Worm (Caenorhabditis elegans) whole organism, young adult: ENCODE results near the gene col-104.
A peak's percentile ranks its signal among the peaks of the same experiment; 100 is the strongest.

Experiments used
- C06A6.2 ChIP-seq: fragments of 200-800 bp; sonication (Bioruptor generic); conservative IDR thresholded peaks from 2 replicates; pipeline ENCODE4 v1.3.6; 2022; ENCODE audit warnings: missing genetic modification characterization, missing compliant biosample characterization
- D2030.7 ChIP-seq: fragments of 200-800 bp; sonication (Bioruptor generic); IDR thresholded peaks from 2 replicates; pipeline ENCODE4 v1.3.6; 2022; ENCODE audit warnings: missing genetic modification reagents, missing genetic modification characterization, missing compliant biosample characterization
- F22D6.2 ChIP-seq: sonication (generic microtip); optimal IDR thresholded peaks from 2 replicates; lab custom pipeline; 2016; ENCODE audit warnings: mild to moderate bottlenecking, missing genetic modification characterization, missing compliant biosample characterization
- F33H1.4 ChIP-seq: fragments of 200-800 bp; sonication (Bioruptor generic); IDR thresholded peaks from 2 replicates; pipeline ENCODE4 v1.3.6; 2022; ENCODE audit warnings: missing genetic modification reagents, missing genetic modification characterization, missing compliant biosample characterization
- F55B11.4 ChIP-seq: sonication (generic microtip); optimal IDR thresholded peaks from 2 replicates; lab custom pipeline; 2016; ENCODE audit warnings: missing compliant biosample characterization, missing genetic modification characterization, borderline replicate concordance; ENCODE audit not compliant: insufficient read depth
- K11D2.4 ChIP-seq: fragments of 200-800 bp; sonication (Bioruptor generic); IDR thresholded peaks from 2 replicates; pipeline ENCODE4 v1.3.6; 2022; ENCODE audit warnings: missing genetic modification reagents, missing genetic modification characterization, missing compliant biosample characterization
- T07F8.4 ChIP-seq: sonication (generic microtip); optimal IDR thresholded peaks from 2 replicates; lab custom pipeline; 2016; ENCODE audit warnings: mild to moderate bottlenecking, missing genetic modification characterization, moderate library complexity, missing compliant biosample characterization
- Y56A3A.18 ChIP-seq: fragments of 200-800 bp; sonication (Bioruptor generic); IDR thresholded peaks from 2 replicates; pipeline ENCODE4 v1.3.6; 2022; ENCODE audit warnings: missing genetic modification reagents, missing genetic modification characterization, missing compliant biosample characterization
- Y95B8A.8 ChIP-seq: fragments of 200-800 bp; sonication (Bioruptor generic); IDR thresholded peaks from 2 replicates; pipeline ENCODE4 v1.3.6; 2022; ENCODE audit warnings: missing genetic modification reagents, missing genetic modification characterization, missing compliant biosample characterization
- ZK185.1 ChIP-seq: sonication (generic microtip); optimal IDR thresholded peaks from 2 replicates; lab custom pipeline; 2016; ENCODE audit warnings: mild to moderate bottlenecking, missing genetic modification characterization, missing compliant biosample characterization; ENCODE audit not compliant: poor library complexity, severe bottlenecking
- athp-1 ChIP-seq: sonication (generic microtip); optimal IDR thresholded peaks from 2 replicates; lab custom pipeline; 2017; ENCODE audit warnings: mild to moderate bottlenecking, missing genetic modification characterization, missing compliant biosample characterization
- attf-3 ChIP-seq: fragments of 200-800 bp; sonication (Bioruptor generic); conservative IDR thresholded peaks from 2 replicates; pipeline ENCODE4 v1.3.6; 2022; ENCODE audit warnings: missing genetic modification reagents, missing genetic modification characterization, missing compliant biosample characterization
- attf-6 ChIP-seq: fragments of 200-800 bp; sonication (Bioruptor generic); IDR thresholded peaks from 2 replicates; pipeline ENCODE4 v1.3.6; 2022; ENCODE audit warnings: missing genetic modification reagents, missing genetic modification characterization, missing compliant biosample characterization
- cebp-1 ChIP-seq, 2 experiments: fragments of 200-800 bp in 1 of 2; sonication (Bioruptor generic) in 1 of 2; sonication (generic microtip) in 1 of 2; IDR thresholded peaks in 1 of 2; optimal IDR thresholded peaks in 1 of 2; 2 replicates each; pipeline versions ENCODE4 v1.3.6 to Lab custom; 2017 to 2022; ENCODE audit warnings: missing compliant biosample characterization in 2 of 2, missing genetic modification characterization in 2 of 2, mild to moderate bottlenecking in 1 of 2, missing genetic modification reagents in 1 of 2, moderate library complexity in 1 of 2
- cebp-2 ChIP-seq: fragments of 200-800 bp; sonication (Bioruptor generic); IDR thresholded peaks from 2 replicates; pipeline ENCODE4 v1.3.6; 2022; ENCODE audit warnings: missing genetic modification characterization, missing compliant biosample characterization
- ceh-100 ChIP-seq: fragments of 200-800 bp; sonication (Bioruptor generic); IDR thresholded peaks from 2 replicates; pipeline ENCODE4 v1.3.6; 2022; ENCODE audit warnings: missing genetic modification reagents, missing genetic modification characterization, missing compliant biosample characterization
- chd-7 ChIP-seq: sonication (generic microtip); optimal IDR thresholded peaks from 2 replicates; lab custom pipeline; 2016; ENCODE audit warnings: mild to moderate bottlenecking, missing genetic modification characterization, moderate library complexity, missing compliant biosample characterization
- dox-1 ChIP-seq: fragments of 200-800 bp; sonication (Bioruptor generic); IDR thresholded peaks from 2 replicates; pipeline ENCODE4 v1.3.6; 2022; ENCODE audit warnings: missing genetic modification reagents, missing genetic modification characterization, missing compliant biosample characterization
- dpff-1 ChIP-seq: sonication (generic microtip); optimal IDR thresholded peaks from 2 replicates; lab custom pipeline; 2017; ENCODE audit warnings: mild to moderate bottlenecking, missing genetic modification characterization, missing compliant biosample characterization
- egl-44 ChIP-seq: fragments of 200-800 bp; sonication (Bioruptor generic); IDR thresholded peaks from 2 replicates; pipeline ENCODE4 v1.3.6; 2022; ENCODE audit warnings: missing genetic modification reagents, missing genetic modification characterization, missing compliant biosample characterization
- egrh-3 ChIP-seq: fragments of 200-800 bp; sonication (Bioruptor generic); IDR thresholded peaks from 2 replicates; pipeline ENCODE4 v1.3.6; 2022; ENCODE audit warnings: missing genetic modification reagents, missing genetic modification characterization, missing compliant biosample characterization
- gei-17 ChIP-seq: fragments of 200-800 bp; sonication (Bioruptor generic); optimal IDR thresholded peaks from 2 replicates; lab custom pipeline; 2018; ENCODE audit warnings: mild to moderate bottlenecking, missing genetic modification characterization, missing compliant biosample characterization
- him-1 ChIP-seq: sonication (generic microtip); optimal IDR thresholded peaks from 2 replicates; lab custom pipeline; 2016; ENCODE audit warnings: missing genotype, missing genetic modification reagents, missing genetic modification characterization, missing compliant biosample characterization
- hlh-12 ChIP-seq: sonication (generic microtip); optimal IDR thresholded peaks from 2 replicates; lab custom pipeline; 2016; ENCODE audit warnings: missing genetic modification characterization, missing compliant biosample characterization
- hmg-1.2 ChIP-seq: fragments of 200-800 bp; sonication (Bioruptor generic); IDR thresholded peaks from 2 replicates; pipeline ENCODE4 v1.3.6; 2022; ENCODE audit warnings: missing genetic modification reagents, missing genetic modification characterization, missing compliant biosample characterization
- hsf-1 ChIP-seq: fragments of 200-800 bp; sonication (Bioruptor generic); IDR thresholded peaks from 2 replicates; pipeline ENCODE4 v1.3.6; 2022; ENCODE audit warnings: missing genetic modification reagents, missing genetic modification characterization, missing compliant biosample characterization
- let-526 ChIP-seq: fragments of 200-800 bp; sonication (Bioruptor generic); IDR thresholded peaks from 2 replicates; pipeline ENCODE4 v1.3.6; 2022; ENCODE audit warnings: missing genetic modification reagents, missing genetic modification characterization, missing compliant biosample characterization
- lin-40 ChIP-seq: sonication (generic microtip); optimal IDR thresholded peaks from 2 replicates; lab custom pipeline; 2016; ENCODE audit warnings: missing genetic modification characterization, mild to moderate bottlenecking, missing compliant biosample characterization, missing genotype, missing genetic modification reagents
- lin-54 ChIP-seq: fragments of 200-800 bp; sonication (Bioruptor generic); optimal IDR thresholded peaks from 2 replicates; lab custom pipeline; 2018; ENCODE audit warnings: mild to moderate bottlenecking, missing genetic modification characterization, missing compliant biosample characterization
- madf-10 ChIP-seq: sonication (generic microtip); optimal IDR thresholded peaks from 2 replicates; lab custom pipeline; 2016; ENCODE audit warnings: mild to moderate bottlenecking, missing genetic modification characterization, missing compliant biosample characterization
- madf-3 ChIP-seq: fragments of 200-800 bp; sonication (Bioruptor generic); IDR thresholded peaks from 2 replicates; pipeline ENCODE4 v1.3.6; 2022; ENCODE audit warnings: missing genetic modification reagents, missing genetic modification characterization, missing compliant biosample characterization
- madf-6 ChIP-seq: fragments of 200-800 bp; sonication (Bioruptor generic); IDR thresholded peaks from 2 replicates; pipeline ENCODE4 v1.3.6; 2022; ENCODE audit warnings: missing genetic modification reagents, missing genetic modification characterization, missing compliant biosample characterization
- mcd-1 ChIP-seq: fragments of 200-800 bp; sonication (Bioruptor generic); IDR thresholded peaks from 2 replicates; pipeline ENCODE4 v1.3.6; 2022; ENCODE audit warnings: missing genetic modification reagents, missing genetic modification characterization, missing compliant biosample characterization
- nfya-1 ChIP-seq: sonication (generic microtip); optimal IDR thresholded peaks from 2 replicates; lab custom pipeline; 2017; ENCODE audit warnings: antibody characterized with exemption, missing compliant biosample characterization, missing genetic modification characterization, borderline replicate concordance; ENCODE audit not compliant: insufficient read depth
- nfyb-1 ChIP-seq: fragments of 200-800 bp; sonication (Bioruptor generic); IDR thresholded peaks from 2 replicates; pipeline ENCODE4 v1.3.6; 2022; ENCODE audit warnings: missing genetic modification reagents, missing genetic modification characterization, missing compliant biosample characterization
- nhr-120 ChIP-seq: fragments of 200-800 bp; sonication (Bioruptor generic); IDR thresholded peaks from 2 replicates; pipeline ENCODE4 v1.3.6; 2022; ENCODE audit warnings: missing genetic modification characterization, missing compliant biosample characterization
- nhr-80 ChIP-seq: sonication (generic microtip); optimal IDR thresholded peaks from 2 replicates; lab custom pipeline; 2016; ENCODE audit warnings: missing genetic modification characterization, missing compliant biosample characterization
- nhr-90 ChIP-seq: sonication (generic microtip); optimal IDR thresholded peaks from 2 replicates; lab custom pipeline; 2016; ENCODE audit warnings: missing genotype, mild to moderate bottlenecking, missing genetic modification characterization, missing compliant biosample characterization
- rpc-1 ChIP-seq, 2 experiments: fragments of 150-350 bp in 1 of 2; sonication (generic microtip) in 1 of 2; optimal IDR thresholded peaks; 2 replicates each; lab custom pipeline; 2014 to 2018; ENCODE audit warnings: missing biosample characterization in 1 of 2, missing genetic modification characterization in 1 of 2, missing genetic modification reagents in 1 of 2, missing genotype in 1 of 2
- snpc-3.4 ChIP-seq: sonication (generic microtip); optimal IDR thresholded peaks from 2 replicates; lab custom pipeline; 2017; ENCODE audit warnings: missing genetic modification characterization, mild to moderate bottlenecking, missing compliant biosample characterization, antibody characterized with exemption, moderate library complexity, missing genotype, missing genetic modification reagents
- somi-1 ChIP-seq: fragments of 200-800 bp; sonication (Bioruptor generic); optimal IDR thresholded peaks from 2 replicates; lab custom pipeline; 2018; ENCODE audit warnings: mild to moderate bottlenecking, missing genetic modification characterization, missing compliant biosample characterization
- zfh-2 ChIP-seq: fragments of 200-800 bp; sonication (Bioruptor generic); conservative IDR thresholded peaks from 2 replicates; pipeline ENCODE4 v1.3.6; 2022; ENCODE audit warnings: missing genetic modification reagents, missing genetic modification characterization, missing compliant biosample characterization
- zim-3 ChIP-seq: sonication (generic microtip); optimal IDR thresholded peaks from 2 replicates; lab custom pipeline; 2017; ENCODE audit warnings: mild to moderate bottlenecking, missing genetic modification characterization, moderate library complexity, missing compliant biosample characterization
- ztf-18 ChIP-seq: sonication (generic microtip); optimal IDR thresholded peaks from 2 replicates; lab custom pipeline; 2016; ENCODE audit warnings: missing genotype, mild to moderate bottlenecking, missing genetic modification characterization, missing compliant biosample characterization
- ztf-25 ChIP-seq: fragments of 200-800 bp; sonication (Bioruptor generic); IDR thresholded peaks from 2 replicates; pipeline ENCODE4 v1.3.6; 2022; ENCODE audit warnings: missing genetic modification reagents, missing genetic modification characterization, missing compliant biosample characterization
- ztf-3 ChIP-seq: fragments of 200-800 bp; sonication (Bioruptor generic); optimal IDR thresholded peaks from 2 replicates; lab custom pipeline; 2018; ENCODE audit warnings: mild to moderate bottlenecking, missing genetic modification characterization, missing compliant biosample characterization

The col-104 gene

DNA sequence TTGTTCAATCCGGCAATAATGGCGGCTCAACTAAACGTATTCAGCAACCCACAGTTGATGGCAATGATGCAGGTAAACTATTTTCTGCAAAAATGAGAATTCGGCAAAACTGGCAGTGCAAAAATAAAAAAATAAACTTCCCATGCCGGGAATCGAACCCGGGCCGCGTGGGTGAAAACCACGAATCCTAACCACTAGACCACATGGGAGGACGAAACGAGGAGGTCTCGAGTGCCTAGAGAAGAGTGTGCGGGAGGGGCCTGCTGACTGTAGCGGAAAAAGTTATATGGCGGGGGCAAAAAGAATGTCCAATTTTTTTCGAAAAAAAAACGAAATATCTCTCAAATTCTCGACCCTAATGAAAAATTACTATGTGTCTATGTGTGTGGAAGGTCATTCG lies 33.0 kb upstream of the col-104 start (continued):
- TF ChIP-seq nhr-90 (tag; lab: Kevin White, UChicago) (peak; percentile 69), rpc-1 (optimal IDR thresholded peaks at IDR 0.05; lab: Kevin White, UChicago) (peak; percentile 59), rpc-1 (tag; optimal IDR thresholded peaks at IDR 0.05; lab: Kevin White, UChicago) (peak; percentile 75), ztf-18 (tag; lab: Kevin White, UChicago) (peak; percentile 29), Y56A3A.18 (GFP tag; lab: Robert Waterston, UW) (0 out of 2 replicates have a peak, but pooled peaks have one; percentile 58), ceh-100 (GFP tag; lab: Robert Waterston, UW) (peak; percentile 43; the same call in 1 of the 2 replicates), dox-1 (GFP tag; lab: Robert Waterston, UW) (peak; percentile 66), nhr-120 (GFP tag; lab: Robert Waterston, UW) (no peak), F22D6.2 (no peak), mcd-1 (GFP tag; lab: Robert Waterston, UW) (peak; percentile 62), ztf-3 (GFP tag; lab: Kevin White, UChicago) (no peak), hsf-1 (GFP tag; lab: Robert Waterston, UW) (0 out of 2 replicates have a peak, but pooled peaks have one; percentile 14), D2030.7 (GFP tag; lab: Robert Waterston, UW) (peak; percentile 30; the same call in 1 of the 2 replicates), lin-54 (peak; percentile 18), ZK185.1 (tag; lab: Kevin White, UChicago) (peak; percentile 65), lin-40 (tag; lab: Kevin White, UChicago) (peak; percentile 46), Y95B8A.8 (peak; percentile 54; the same call in 1 of the 2 replicates), cebp-1 (GFP tag; IDR thresholded peaks at IDR 0.05; lab: Robert Waterston, UW) (no peak), cebp-1 (tag; optimal IDR thresholded peaks at IDR 0.05; lab: Kevin White, UChicago) (peak; percentile 56), ztf-25 (GFP tag; lab: Robert Waterston, UW) (peak; percentile 95), him-1 (peak; percentile 21), nfya-1 (tag; lab: Kevin White, UChicago) (no peak), K11D2.4 (GFP tag; lab: Robert Waterston, UW) (peak; percentile 46; the same call in 1 of the 2 replicates), hmg-1.2 (GFP tag; lab: Robert Waterston, UW) (peak; percentile 74), zim-3 (tag; lab: Kevin White, UChicago) (peak; percentile 67), nhr-80 (tag; lab: Kevin White, UChicago) (peak; percentile 18), madf-6 (GFP tag; lab: Robert Waterston, UW) (peak; percentile 33; the same call in 1 of the 2 replicates), hlh-12 (tag; lab: Kevin White, UChicago) (peak; percentile 7), let-526 (GFP tag; lab: Robert Waterston, UW) (0 out of 2 replicates have a peak, but pooled peaks have one; percentile 62), madf-10 (tag; lab: Kevin White, UChicago) (peak; percentile 20), F33H1.4 (GFP tag; lab: Robert Waterston, UW) (no peak), egl-44 (GFP tag; lab: Robert Waterston, UW) (0 out of 2 replicates have a peak, but pooled peaks have one; percentile 49), cebp-2 (GFP tag; lab: Robert Waterston, UW) (0 out of 2 replicates have a peak, but pooled peaks have one; percentile 32), chd-7 (tag; lab: Kevin White, UChicago) (peak; percentile 2), athp-1 (peak; percentile 22), somi-1 (GFP tag; lab: Kevin White, UChicago) (peak; percentile 45), gei-17 (GFP tag; lab: Kevin White, UChicago) (no peak), attf-6 (GFP tag; lab: Robert Waterston, UW) (no peak), zfh-2 (GFP tag; lab: Robert Waterston, UW) (peak; percentile 26; the same call in 1 of the 2 replicates), snpc-3.4 (peak; percentile 19), egrh-3 (peak; percentile 47), attf-3 (0 out of 2 replicates have a peak, but pooled peaks have one; percentile 31), madf-3 (GFP tag; lab: Robert Waterston, UW) (0 out of 2 replicates have a peak, but pooled peaks have one; percentile 47), C06A6.2 (GFP tag; lab: Robert Waterston, UW) (0 out of 2 replicates have a peak, but pooled peaks have one; percentile 32), F55B11.4 (tag; lab: Kevin White, UChicago) (no peak), dpff-1 (no peak), T07F8.4 (peak; percentile 1), nfyb-1 (peak; percentile 78; the same call in 1 of the 2 replicates)
